Worm (Caenorhabditis elegans): ENCODE measurements around the gene nlp-67.
A peak's percentile ranks its signal among the peaks of the same experiment; 100 is the strongest.

The nlp-67 gene

DNA sequence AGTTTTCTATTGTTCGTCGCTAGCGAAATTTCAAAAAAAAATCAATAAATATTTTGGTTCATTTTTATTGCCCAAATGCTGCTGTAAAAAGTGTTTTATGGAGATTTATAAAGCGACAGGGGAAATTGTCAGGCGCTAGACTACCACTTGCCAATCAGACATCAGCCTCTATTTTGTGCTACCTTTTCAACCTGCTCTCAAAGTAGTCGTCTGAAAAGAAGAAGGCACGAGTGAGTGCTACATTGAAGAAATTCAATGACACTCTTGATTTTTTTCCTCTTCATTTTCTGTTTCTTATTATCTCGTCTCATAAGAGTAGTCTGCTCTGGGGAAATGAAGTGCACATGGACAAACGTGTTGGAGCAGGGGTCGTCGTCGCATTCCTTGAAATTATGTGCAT, 21.7 kb downstream of the nlp-67 start (continued):
- TF ChIP-seq lin-1 (GFP tag; IDR thresholded peaks at IDR 0.05) (0 out of 2 replicates have a peak, but pooled peaks have one; percentile 33), R02D3.7 (tag; optimal IDR thresholded peaks at IDR 0.05) (no peak), egl-27 (tag; optimal IDR thresholded peaks at IDR 0.05) (no peak), lin-13 (GFP tag; optimal IDR thresholded peaks at IDR 0.05) (peak; percentile 9), T26A8.4 (GFP tag; IDR thresholded peaks at IDR 0.05) (peak; percentile 73), ctbp-1 (GFP tag; IDR thresholded peaks at IDR 0.05) (0 out of 2 replicates have a peak, but pooled peaks have one; percentile 22), ztf-7 (tag; optimal IDR thresholded peaks at IDR 0.05) (peak; percentile 60), vab-7 (GFP tag; IDR thresholded peaks at IDR 0.05) (peak; percentile 31; the same call in 1 of the 2 replicates), gei-8 (GFP tag; optimal IDR thresholded peaks at IDR 0.05) (no peak), dmd-6 (GFP tag; IDR thresholded peaks at IDR 0.05) (peak; percentile 59), unc-39 (tag; optimal IDR thresholded peaks at IDR 0.05) (no peak), zag-1 (tag; optimal IDR thresholded peaks at IDR 0.05) (no peak), ama-1 (optimal IDR thresholded peaks at IDR 0.05) (no peak), mdl-1 (tag; optimal IDR thresholded peaks at IDR 0.05) (peak in 1 of 2 experiments; percentile 29), nhr-77 (tag; optimal IDR thresholded peaks at IDR 0.05) (peak; percentile 90), lir-3 (tag; optimal IDR thresholded peaks at IDR 0.05) (no peak), F49E8.2 (tag; optimal IDR thresholded peaks at IDR 0.05; ENCODE audit: borderline replicate concordance) (no peak), snpc-4 (tag; optimal IDR thresholded peaks at IDR 0.05) (no peak), daf-8 (GFP tag; IDR thresholded peaks at IDR 0.05) (no peak), ceh-20 (GFP tag; IDR thresholded peaks at IDR 0.05) (0 out of 2 replicates have a peak, but pooled peaks have one; percentile 32), php-3 (GFP tag; IDR thresholded peaks at IDR 0.05) (peak; percentile 53; the same call in 1 of the 2 replicates), nhr-10 (tag; optimal IDR thresholded peaks at IDR 0.05) (peak; percentile 4), mep-1 (tag; optimal IDR thresholded peaks at IDR 0.05) (peak; percentile 89), hlh-30 (tag; optimal IDR thresholded peaks at IDR 0.05; ENCODE audit: insufficient read depth) (peak; percentile 72), F26F4.8 (GFP tag; conservative IDR thresholded peaks at IDR 0.05) (no peak), jun-1 (tag; optimal IDR thresholded peaks at IDR 0.05) (peak; percentile 67), nhr-11 (tag; optimal IDR thresholded peaks at IDR 0.05) (peak; percentile 51), spr-3 (GFP tag; optimal IDR thresholded peaks at IDR 0.05) (peak; percentile 36), ceh-28 (tag; optimal IDR thresholded peaks at IDR 0.05) (peak; percentile 68), nhr-102 (tag; optimal IDR thresholded peaks at IDR 0.05) (peak; percentile 90), dmd-9 (GFP tag; IDR thresholded peaks at IDR 0.05) (no peak), fos-1 (tag; optimal IDR thresholded peaks at IDR 0.05) (no peak), madf-5 (GFP tag; IDR thresholded peaks at IDR 0.05) (no peak), lsy-2 (tag; optimal IDR thresholded peaks at IDR 0.05) (peak; percentile 39 to 83), attf-4 (tag; optimal IDR thresholded peaks at IDR 0.05) (no peak), T20F7.1 (GFP tag; optimal IDR thresholded peaks at IDR 0.05) (peak; percentile 81), snpc-1.2 (GFP tag; IDR thresholded peaks at IDR 0.05) (no peak), skn-1 (tag; optimal IDR thresholded peaks at IDR 0.05) (no peak), ceh-82 (tag; optimal IDR thresholded peaks at IDR 0.05) (no peak), nhr-25 (tag; optimal IDR thresholded peaks at IDR 0.05; ENCODE audit: borderline replicate concordance, insufficient read depth) (no peak), hif-1 (tag; optimal IDR thresholded peaks at IDR 0.05) (peak in 1 of 2 experiments; percentile 35), nhr-42 (GFP tag; IDR thresholded peaks at IDR 0.05) (peak; percentile 83), pqm-1 (tag; optimal IDR thresholded peaks at IDR 0.05) (no peak), mdt-29 (GFP tag; IDR thresholded peaks at IDR 0.05) (no peak), D1046.2 (GFP tag; IDR thresholded peaks at IDR 0.05) (no peak), sdz-12 (GFP tag; optimal IDR thresholded peaks at IDR 0.05) (no peak), F37D6.2 (tag; optimal IDR thresholded peaks at IDR 0.05) (peak; percentile 87), pha-4 (GFP tag; IDR thresholded peaks at IDR 0.05) (peak; percentile 41; the same call in 1 of the 2 replicates), pha-4 (tag; optimal IDR thresholded peaks at IDR 0.05) (no peak), arid-1 (GFP tag; conservative IDR thresholded peaks at IDR 0.05) (no peak), mes-2 (tag; optimal IDR thresholded peaks at IDR 0.05; ENCODE audit: poor library complexity, severe bottlenecking) (peak; percentile 65), Y5F2A.4 (GFP tag; optimal IDR thresholded peaks at IDR 0.05) (no peak)

Data from whole organism, L4 larva.